Fruit fly (Drosophila melanogaster) S2 (cell line): ENCODE measurements around the gene AdamTS-B.

ENCODE experiments used
- CG8478 ChIP-seq: fragments of >200 bp; optimal IDR thresholded peaks from 2 replicates; lab custom pipeline; 2018
- CTCF ChIP-seq, 2 experiments: fragments of >200 bp; optimal IDR thresholded peaks; 2 replicates each; lab custom pipeline; 2018

DNA sequence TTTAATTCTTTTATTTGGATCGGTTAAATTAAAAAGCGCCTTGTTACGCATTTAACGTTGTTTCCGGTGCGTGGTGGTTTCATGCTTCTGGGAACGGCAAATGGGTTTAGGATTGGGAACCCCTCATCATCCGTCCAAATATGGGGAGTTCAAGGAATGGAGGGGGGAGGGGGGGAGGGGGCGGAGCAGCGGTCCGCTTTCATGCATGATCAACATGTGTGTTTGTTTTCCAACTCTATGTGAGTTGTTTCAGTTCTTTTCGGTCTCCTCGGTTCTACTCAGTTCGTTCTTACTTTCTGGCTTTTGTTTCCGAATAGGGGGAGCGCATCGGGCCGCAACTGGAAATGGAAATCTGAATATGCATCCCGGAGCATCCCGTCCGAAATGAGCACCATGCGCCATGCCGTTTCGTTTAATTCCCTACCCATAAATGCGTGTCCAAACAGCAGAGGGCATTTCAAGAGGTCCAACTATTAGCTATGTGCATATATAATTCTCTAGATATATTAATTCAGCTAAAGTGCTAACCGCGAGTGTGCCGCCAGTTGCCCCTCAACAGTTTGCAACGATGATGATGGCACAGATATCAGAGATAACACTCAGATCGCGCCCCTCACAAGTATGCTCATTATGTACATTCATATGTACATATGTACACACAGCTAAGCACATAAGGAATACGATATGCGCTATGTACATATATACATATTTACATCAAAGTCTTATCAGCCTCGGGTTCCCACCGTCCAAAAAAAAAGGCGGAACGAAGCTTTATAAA, 20.8 kb upstream of the AdamTS-B start:
- TF ChIP-seq CTCF (optimal IDR thresholded peaks at IDR 0.05; lab: Kevin White, UChicago): no peak
- TF ChIP-seq CG8478 (lab: Kevin White, UChicago): no peak
